Worm (Caenorhabditis elegans) whole organism, L3 larva: Measurements from ENCODE around the gene hipr-1.

Experiments used
- ZK546.5 ChIP-seq: sonication (generic microtip); optimal IDR thresholded peaks from 2 replicates; lab custom pipeline; 2017; ENCODE audit warnings: missing biosample characterization, missing genetic modification characterization
- ama-1 ChIP-seq: fragments of 150-350 bp; optimal IDR thresholded peaks from 2 replicates; lab custom pipeline; 2018
- mdl-1 ChIP-seq: fragments of 150-350 bp; optimal IDR thresholded peaks from 2 replicates; lab custom pipeline; 2014; ENCODE audit warnings: missing biosample characterization, missing genetic modification characterization
- nhr-23 ChIP-seq: fragments of 150-350 bp; optimal IDR thresholded peaks from 2 replicates; lab custom pipeline; 2014; ENCODE audit warnings: missing biosample characterization, missing genetic modification reagents, missing genetic modification characterization
- nhr-77 ChIP-seq: fragments of 150-350 bp; optimal IDR thresholded peaks from 2 replicates; lab custom pipeline; 2014; ENCODE audit warnings: missing biosample characterization, missing genetic modification characterization
- unc-62 ChIP-seq: fragments of 150-350 bp; sonication (generic microtip); optimal IDR thresholded peaks from 4 replicates; lab custom pipeline; 2014; ENCODE audit warnings: missing biosample characterization, missing genetic modification reagents, missing genetic modification characterization
- zag-1 ChIP-seq: fragments of 150-350 bp; optimal IDR thresholded peaks from 2 replicates; lab custom pipeline; 2014; ENCODE audit warnings: missing biosample characterization, missing genetic modification characterization

ce11 chrIII:8739126-8739525 lies 19.1 kb downstream of the hipr-1 start:
- TF ChIP-seq mdl-1 (tag; lab: Kevin White, UChicago) = peak; percentile 81
- TF ChIP-seq nhr-23 (tag; lab: Kevin White, UChicago) = peak; percentile 77
- no peak for TF ChIP-seq unc-62 (GFP tag; lab: Kevin White, UChicago)
- TF ChIP-seq ZK546.5 (tag; lab: Kevin White, UChicago) = no peak
- no peak for TF ChIP-seq zag-1 (tag; lab: Kevin White, UChicago)
- TF ChIP-seq ama-1 = no peak
- no peak for TF ChIP-seq nhr-77
